Fruit fly (Drosophila melanogaster) whole organism, embryonic: ENCODE results near the gene mthl11.

Source experiments
- CG10979 ChIP-seq: fragments of 200-800 bp; sonication (Bioruptor generic); optimal IDR thresholded peaks from 2 replicates; lab custom pipeline; 2018; ENCODE audit warnings: missing biosample characterization, mild to moderate bottlenecking, missing genetic modification characterization, moderate library complexity
- CG11398 ChIP-seq: fragments of 200-800 bp; sonication (Bioruptor generic); optimal IDR thresholded peaks from 2 replicates; lab custom pipeline; 2016; ENCODE audit warnings: missing biosample characterization, missing genetic modification characterization
- CG11723 ChIP-seq: fragments of 200-800 bp; sonication (Bioruptor generic); optimal IDR thresholded peaks from 2 replicates; lab custom pipeline; 2017; ENCODE audit warnings: missing biosample characterization, mild to moderate bottlenecking, missing genetic modification characterization
- CG12391 ChIP-seq: fragments of 200-800 bp; sonication (Bioruptor generic); optimal IDR thresholded peaks from 3 replicates; lab custom pipeline; 2018; ENCODE audit warnings: missing biosample characterization, mild to moderate bottlenecking, missing genetic modification characterization, moderate library complexity
- CG13296 ChIP-seq: fragments of 200-800 bp; sonication (Bioruptor generic); optimal IDR thresholded peaks from 3 replicates; lab custom pipeline; 2018; ENCODE audit warnings: missing biosample characterization, mild to moderate bottlenecking, missing genetic modification characterization
- CG15011 ChIP-seq: fragments of 200-800 bp; sonication (Bioruptor generic); optimal IDR thresholded peaks from 3 replicates; lab custom pipeline; 2018; ENCODE audit warnings: missing biosample characterization, mild to moderate bottlenecking, missing genetic modification characterization
- CG15479 ChIP-seq: fragments of 200-800 bp; sonication (Bioruptor generic); optimal IDR thresholded peaks from 3 replicates; lab custom pipeline; 2019; ENCODE audit warnings: missing biosample characterization, mild to moderate bottlenecking, missing genetic modification characterization, moderate library complexity
- CG17568 ChIP-seq: fragments of 200-800 bp; sonication (Bioruptor generic); optimal IDR thresholded peaks from 2 replicates; lab custom pipeline; 2018; ENCODE audit warnings: missing biosample characterization, mild to moderate bottlenecking, missing genetic modification characterization, moderate library complexity
- CG17802 ChIP-seq: fragments of 200-800 bp; sonication (Bioruptor generic); optimal IDR thresholded peaks from 2 replicates; lab custom pipeline; 2018; ENCODE audit warnings: missing biosample characterization, mild to moderate bottlenecking, missing genetic modification characterization, moderate library complexity
- CG2116 ChIP-seq: fragments of 200-800 bp; sonication (Bioruptor generic); optimal IDR thresholded peaks from 3 replicates; lab custom pipeline; 2018; ENCODE audit warnings: missing biosample characterization, mild to moderate bottlenecking, missing genetic modification characterization
- CG30020 ChIP-seq: fragments of 200-800 bp; optimal IDR thresholded peaks from 2 replicates; lab custom pipeline; 2019; ENCODE audit warnings: missing biosample characterization, mild to moderate bottlenecking, missing genetic modification characterization, moderate library complexity
- CG31388 ChIP-seq: fragments of 200-800 bp; sonication (Bioruptor generic); optimal IDR thresholded peaks from 2 replicates; lab custom pipeline; 2016; ENCODE audit warnings: missing biosample characterization, missing genetic modification characterization
- CG34224 ChIP-seq: fragments of 200-800 bp; sonication (Bioruptor generic); IDR thresholded peaks from 3 replicates; pipeline ENCODE4 v1.3.6; 2022; ENCODE audit warnings: missing biosample characterization, missing genetic modification characterization; ENCODE audit not compliant: partially characterized antibody
- CG3838 ChIP-seq: fragments of 200-800 bp; sonication (Bioruptor generic); optimal IDR thresholded peaks from 3 replicates; lab custom pipeline; 2016; ENCODE audit warnings: missing biosample characterization, missing genetic modification characterization
- CG4617 ChIP-seq: fragments of 200-800 bp; sonication (Bioruptor generic); optimal IDR thresholded peaks from 3 replicates; lab custom pipeline; 2016; ENCODE audit warnings: missing biosample characterization, missing genetic modification characterization, borderline replicate concordance
- CG8281 ChIP-seq: fragments of 200-800 bp; sonication (Bioruptor generic); optimal IDR thresholded peaks from 2 replicates; lab custom pipeline; 2018; ENCODE audit warnings: missing biosample characterization, mild to moderate bottlenecking, missing genetic modification characterization, moderate library complexity
- CG8924 ChIP-seq: fragments of 200-800 bp; optimal IDR thresholded peaks from 3 replicates; lab custom pipeline; 2019; ENCODE audit warnings: missing biosample characterization, mild to moderate bottlenecking, missing genetic modification characterization, moderate library complexity
- CG9932 ChIP-seq: fragments of 200-800 bp; sonication (Bioruptor generic); IDR thresholded peaks from 2 replicates; pipeline ENCODE4 v1.3.6; 2022; ENCODE audit warnings: missing biosample characterization, missing genetic modification characterization
- CoRest ChIP-seq: fragments of 200-800 bp; sonication (Bioruptor generic); optimal IDR thresholded peaks from 3 replicates; lab custom pipeline; 2018; ENCODE audit warnings: missing biosample characterization, mild to moderate bottlenecking, missing genetic modification characterization, moderate library complexity
- D ChIP-seq, 2 experiments: fragments of 200-800 bp in 1 of 2; fragments of >200 bp in 1 of 2; sonication (Bioruptor generic) in 1 of 2; optimal IDR thresholded peaks; 2 replicates in 1 of 2; 3 replicates in 1 of 2; lab custom pipeline; 2017; ENCODE audit warnings: mild to moderate bottlenecking in 1 of 2, missing biosample characterization in 1 of 2, missing genetic modification characterization in 1 of 2, missing genetic modification reagents in 1 of 2
- Ets65A ChIP-seq: fragments of 200-800 bp; sonication (Bioruptor generic); peaks from one replicate; lab custom pipeline; 2016; ENCODE audit warnings: missing biosample characterization, missing genetic modification characterization
- Hey ChIP-seq: fragments of 200-800 bp; sonication (Bioruptor generic); optimal IDR thresholded peaks from 3 replicates; lab custom pipeline; 2018; ENCODE audit warnings: missing biosample characterization, mild to moderate bottlenecking, missing genetic modification characterization
- Hr39 ChIP-seq: fragments of >200 bp; optimal IDR thresholded peaks from 2 replicates; lab custom pipeline; 2017
- Lim3 ChIP-seq: fragments of 200-800 bp; sonication (Bioruptor generic); IDR thresholded peaks from 2 replicates; pipeline ENCODE4 v1.3.6; 2022; ENCODE audit warnings: missing biosample characterization, missing genetic modification characterization
- Nf-YA ChIP-seq: fragments of 200-800 bp; sonication (Bioruptor generic); IDR thresholded peaks from 2 replicates; pipeline ENCODE4 v1.3.6; 2022; ENCODE audit warnings: missing biosample characterization, missing genetic modification characterization
- Trl ChIP-seq, 3 experiments: fragments of >200 bp in 2 of 3; fragments of 200-800 bp in 1 of 3; sonication (Bioruptor generic) in 1 of 3; optimal IDR thresholded peaks; 2 replicates in 1 of 3; 3 replicates in 2 of 3; lab custom pipeline; 2016 to 2017; ENCODE audit warnings: missing biosample characterization in 1 of 3, missing genetic modification characterization in 1 of 3
- Usf ChIP-seq: fragments of 200-800 bp; sonication (Bioruptor generic); optimal IDR thresholded peaks from 2 replicates; lab custom pipeline; 2017; ENCODE audit warnings: missing genotype, missing biosample characterization, missing genetic modification characterization
- YL-1 ChIP-seq: fragments of 200-800 bp; sonication (Bioruptor generic); optimal IDR thresholded peaks from 3 replicates; lab custom pipeline; 2017; ENCODE audit warnings: missing biosample characterization, mild to moderate bottlenecking, missing genetic modification characterization
- ab ChIP-seq: fragments of 200-800 bp; sonication (Bioruptor generic); optimal IDR thresholded peaks from 2 replicates; lab custom pipeline; 2016; ENCODE audit warnings: missing biosample characterization, missing genetic modification characterization
- amos ChIP-seq: fragments of 200-800 bp; sonication (Bioruptor generic); IDR thresholded peaks from 2 replicates; pipeline ENCODE4 v1.3.6; 2022; ENCODE audit warnings: missing biosample characterization, missing genetic modification characterization; ENCODE audit not compliant: partially characterized antibody
- bsh ChIP-seq, 2 experiments: fragments of 200-800 bp; sonication (Bioruptor generic); optimal IDR thresholded peaks; 2 replicates each; lab custom pipeline; 2017 to 2018; ENCODE audit warnings: mild to moderate bottlenecking in 2 of 2, missing biosample characterization in 2 of 2, missing genetic modification characterization in 2 of 2, moderate library complexity in 1 of 2
- cas ChIP-seq: fragments of 200-800 bp; sonication (Bioruptor generic); IDR thresholded peaks from 2 replicates; pipeline ENCODE4 v1.3.6; 2022; ENCODE audit warnings: missing biosample characterization, missing genetic modification characterization
- chif ChIP-seq, 2 experiments: fragments of 200-800 bp; sonication (Bioruptor generic); optimal IDR thresholded peaks; 3 replicates each; lab custom pipeline; 2016; ENCODE audit warnings: missing biosample characterization in 2 of 2, missing genetic modification characterization in 2 of 2
- chm ChIP-seq: fragments of 200-800 bp; sonication (Bioruptor generic); IDR thresholded peaks from 2 replicates; pipeline ENCODE4 v1.3.6; 2022; ENCODE audit warnings: missing biosample characterization, missing genetic modification characterization
- dan ChIP-seq: fragments of 200-800 bp; sonication (Bioruptor generic); IDR thresholded peaks from 2 replicates; pipeline ENCODE4 v1.3.6; 2022; ENCODE audit warnings: missing biosample characterization, missing genetic modification characterization
- fd102C ChIP-seq: fragments of 200-800 bp; sonication (Bioruptor generic); optimal IDR thresholded peaks from 2 replicates; lab custom pipeline; 2018; ENCODE audit warnings: missing biosample characterization, mild to moderate bottlenecking, missing genetic modification characterization, moderate library complexity
- grau ChIP-seq: fragments of 200-800 bp; optimal IDR thresholded peaks from 3 replicates; lab custom pipeline; 2019; ENCODE audit warnings: missing biosample characterization, mild to moderate bottlenecking, missing genetic modification characterization, moderate library complexity
- gsb ChIP-seq: fragments of 200-800 bp; sonication (Bioruptor generic); IDR thresholded peaks from 2 replicates; pipeline ENCODE4 v1.3.6; 2022; ENCODE audit warnings: missing biosample characterization, missing genetic modification characterization
- hbn ChIP-seq: fragments of 200-800 bp; sonication (Bioruptor generic); IDR thresholded peaks from 2 replicates; pipeline ENCODE4 v1.3.6; 2022; ENCODE audit warnings: missing biosample characterization, missing genetic modification characterization; ENCODE audit not compliant: partially characterized antibody
- jigr1 ChIP-seq: fragments of 200-800 bp; sonication (Bioruptor generic); IDR thresholded peaks from 3 replicates; pipeline ENCODE4 v1.3.6; 2022; ENCODE audit warnings: missing biosample characterization, missing genetic modification characterization
- kay ChIP-seq: fragments of 200-800 bp; sonication (Bioruptor generic); optimal IDR thresholded peaks from 2 replicates; lab custom pipeline; 2016; ENCODE audit warnings: missing biosample characterization, missing genetic modification characterization
- mld ChIP-seq: fragments of 200-800 bp; sonication (Bioruptor generic); IDR thresholded peaks from 3 replicates; pipeline ENCODE4 v1.3.6; 2022; ENCODE audit warnings: missing biosample characterization, missing genetic modification characterization; ENCODE audit not compliant: partially characterized antibody
- pan ChIP-seq, 4 experiments: fragments of >200 bp in 3 of 4; fragments of 200-800 bp in 1 of 4; sonication (Bioruptor generic) in 1 of 4; optimal IDR thresholded peaks in 3 of 4; IDR thresholded peaks in 1 of 4; 2 replicates each; pipeline versions ENCODE4 v1.3.6 to Lab custom; 2017 to 2022; ENCODE audit warnings: missing biosample characterization in 2 of 4, missing genetic modification characterization in 2 of 4, mixed read lengths in 1 of 4
- sqz ChIP-seq: fragments of 200-800 bp; sonication (Bioruptor generic); optimal IDR thresholded peaks from 3 replicates; lab custom pipeline; 2018; ENCODE audit warnings: missing biosample characterization, mild to moderate bottlenecking, missing genetic modification characterization
- tna ChIP-seq: fragments of 200-800 bp; sonication (Bioruptor generic); IDR thresholded peaks from 2 replicates; pipeline ENCODE4 v1.3.6; 2022; ENCODE audit warnings: missing biosample characterization, missing genetic modification characterization; ENCODE audit not compliant: partially characterized antibody
- twi ChIP-seq: fragments of 200-800 bp; optimal IDR thresholded peaks from 2 replicates; lab custom pipeline; 2019; ENCODE audit warnings: missing biosample characterization, mild to moderate bottlenecking, missing genetic modification characterization, moderate library complexity
- vfl ChIP-seq: fragments of 200-800 bp; sonication (Bioruptor generic); optimal IDR thresholded peaks from 2 replicates; lab custom pipeline; 2016; ENCODE audit warnings: missing biosample characterization, missing genetic modification characterization
- z ChIP-seq: fragments of 200-800 bp; sonication (Bioruptor generic); IDR thresholded peaks from 3 replicates; pipeline ENCODE4 v1.3.6; 2022; ENCODE audit warnings: missing biosample characterization, missing genetic modification characterization

Gene mthl11

dm6 chr3R:10353932-10354703 is 46.7 kb upstream of the mthl11 start (continued):
- TF ChIP-seq chif (GFP tag; optimal IDR thresholded peaks at IDR 0.05; lab: Kevin White, UChicago), result peak in 1 of 2 experiments; percentile 21
- TF ChIP-seq CG8281 (tag; lab: Kevin White, UChicago), result peak; percentile 31
- TF ChIP-seq hbn (GFP tag; lab: Robert Waterston, UW), result no peak
- no peak for TF ChIP-seq gsb
- TF ChIP-seq mld (GFP tag; lab: Robert Waterston, UW), result no peak
- TF ChIP-seq CG10979 (tag; lab: Kevin White, UChicago), result peak; percentile 74
- TF ChIP-seq CG2116 (GFP tag; lab: Kevin White, UChicago), result no peak
- TF ChIP-seq CoRest (tag; lab: Kevin White, UChicago), result peak; percentile 57
- no peak for TF ChIP-seq CG11398
- no peak for TF ChIP-seq D (optimal IDR thresholded peaks at IDR 0.05; lab: Kevin White, UChicago)
- TF ChIP-seq D (GFP tag; optimal IDR thresholded peaks at IDR 0.05; lab: Kevin White, UChicago), result no peak
- no peak for TF ChIP-seq CG13296 (GFP tag; lab: Kevin White, UChicago)
- no peak for TF ChIP-seq CG31388 (GFP tag; lab: Kevin White, UChicago)
- TF ChIP-seq Hr39 (lab: Kevin White, UChicago), result no peak
- no peak for TF ChIP-seq YL-1
- TF ChIP-seq chm, result no peak
- no peak for TF ChIP-seq ab (GFP tag; lab: Kevin White, UChicago)
- no peak for TF ChIP-seq CG17568
- peak; percentile 73 for TF ChIP-seq CG12391 (tag; lab: Kevin White, UChicago)
- TF ChIP-seq CG3838, result no peak
- no peak for TF ChIP-seq sqz
- TF ChIP-seq CG15011 (GFP tag; lab: Kevin White, UChicago), result no peak
- no peak for TF ChIP-seq z (GFP tag; lab: Robert Waterston, UW)
- no peak for TF ChIP-seq amos (GFP tag; lab: Robert Waterston, UW)
- TF ChIP-seq Trl (optimal IDR thresholded peaks at IDR 0.05; lab: Kevin White, UChicago), result no peak
- no peak for TF ChIP-seq Trl (GFP tag; optimal IDR thresholded peaks at IDR 0.05; lab: Kevin White, UChicago)
- peak; percentile 99 for TF ChIP-seq grau
- peak in 1 of 2 experiments; percentile 58 for TF ChIP-seq bsh (GFP tag; optimal IDR thresholded peaks at IDR 0.05; lab: Kevin White, UChicago)
- no peak for TF ChIP-seq Hey (tag; lab: Kevin White, UChicago)
- no peak for TF ChIP-seq CG11723
- no peak for TF ChIP-seq cas (GFP tag; lab: Robert Waterston, UW)
- no peak for TF ChIP-seq tna
- no peak for TF ChIP-seq CG4617 (GFP tag; lab: Kevin White, UChicago)
- TF ChIP-seq jigr1 (GFP tag; lab: Robert Waterston, UW), result no peak
- no peak for TF ChIP-seq kay (GFP tag; lab: Kevin White, UChicago)
- no peak for TF ChIP-seq dan (GFP tag; lab: Robert Waterston, UW)
- no peak for TF ChIP-seq Ets65A (GFP tag; lab: Kevin White, UChicago)
- no peak for TF ChIP-seq Usf (GFP tag; lab: Kevin White, UChicago)
- no peak for TF ChIP-seq fd102C (GFP tag; lab: Kevin White, UChicago)
- TF ChIP-seq vfl, result no peak
- no peak for TF ChIP-seq CG9932
- no peak for TF ChIP-seq pan (optimal IDR thresholded peaks at IDR 0.05; lab: Kevin White, UChicago)
- no peak for TF ChIP-seq pan (GFP tag; optimal IDR thresholded peaks at IDR 0.05 in 1 of 2, IDR thresholded peaks at IDR 0.05 in 1 of 2)
- no peak for TF ChIP-seq CG34224 (GFP tag; lab: Robert Waterston, UW)
- TF ChIP-seq twi (tag; lab: Kevin White, UChicago), result peak; percentile 31
- no peak for TF ChIP-seq CG30020 (tag; lab: Kevin White, UChicago)
- TF ChIP-seq CG17802 (tag; lab: Kevin White, UChicago), result no peak
- no peak for TF ChIP-seq Lim3 (GFP tag; lab: Robert Waterston, UW)
- no peak for TF ChIP-seq CG15479 (GFP tag; lab: Kevin White, UChicago)
- TF ChIP-seq Nf-YA (GFP tag; lab: Robert Waterston, UW), result no peak
- TF ChIP-seq CG8924, result peak; percentile 59
